Fruit fly (Drosophila melanogaster) whole organism, embryonic: Measurements from ENCODE around the gene Slimp.
A peak's percentile ranks its signal among the peaks of the same experiment; 100 is the strongest.

Source experiments
- Aef1 ChIP-seq: fragments of 200-800 bp; sonication (Bioruptor generic); IDR thresholded peaks from 3 replicates; pipeline ENCODE4 v1.3.6; 2022; ENCODE audit warnings: missing biosample characterization, missing genetic modification characterization
- Antp ChIP-seq: fragments of 200-800 bp; sonication (Bioruptor generic); optimal IDR thresholded peaks from 3 replicates; lab custom pipeline; 2016; ENCODE audit warnings: missing biosample characterization, missing genetic modification characterization
- CG10321 ChIP-seq: fragments of 200-800 bp; sonication (Bioruptor generic); IDR thresholded peaks from 2 replicates; pipeline ENCODE4 v1.3.6; 2022; ENCODE audit warnings: missing biosample characterization, missing genetic modification characterization
- CG12071 ChIP-seq: fragments of 200-800 bp; sonication (Bioruptor generic); optimal IDR thresholded peaks from 3 replicates; lab custom pipeline; 2018; ENCODE audit warnings: missing biosample characterization, mild to moderate bottlenecking, missing genetic modification characterization
- CG12942 ChIP-seq: fragments of 200-800 bp; sonication (Bioruptor generic); optimal IDR thresholded peaks from 3 replicates; lab custom pipeline; 2016; ENCODE audit warnings: missing biosample characterization, missing genetic modification characterization
- CG14965 ChIP-seq: fragments of 200-800 bp; sonication (Bioruptor generic); optimal IDR thresholded peaks from 2 replicates; lab custom pipeline; 2016; ENCODE audit warnings: missing biosample characterization, missing genetic modification characterization, borderline replicate concordance
- CG1603 ChIP-seq: fragments of 200-800 bp; sonication (Bioruptor generic); optimal IDR thresholded peaks from 2 replicates; lab custom pipeline; 2019; ENCODE audit warnings: missing biosample characterization, mild to moderate bottlenecking, missing genetic modification characterization, moderate library complexity
- CG17802 ChIP-seq: fragments of 200-800 bp; sonication (Bioruptor generic); optimal IDR thresholded peaks from 2 replicates; lab custom pipeline; 2018; ENCODE audit warnings: missing biosample characterization, mild to moderate bottlenecking, missing genetic modification characterization, moderate library complexity
- CG30020 ChIP-seq: fragments of 200-800 bp; optimal IDR thresholded peaks from 2 replicates; lab custom pipeline; 2019; ENCODE audit warnings: missing biosample characterization, mild to moderate bottlenecking, missing genetic modification characterization, moderate library complexity
- CG31224 ChIP-seq: fragments of 200-800 bp; sonication (Bioruptor generic); IDR thresholded peaks from 2 replicates; pipeline ENCODE4 v1.3.6; 2022; ENCODE audit warnings: missing biosample characterization, missing genetic modification characterization
- CG4328 ChIP-seq: fragments of 200-800 bp; sonication (Bioruptor generic); optimal IDR thresholded peaks from 3 replicates; lab custom pipeline; 2017; ENCODE audit warnings: missing biosample characterization, missing genetic modification reagents, missing genetic modification characterization
- CG5245 ChIP-seq: fragments of 200-800 bp; sonication (Bioruptor generic); optimal IDR thresholded peaks from 3 replicates; lab custom pipeline; 2016; ENCODE audit warnings: missing biosample characterization, missing genetic modification characterization
- CG6254 ChIP-seq: fragments of 200-800 bp; sonication (Bioruptor generic); optimal IDR thresholded peaks from 3 replicates; lab custom pipeline; 2017; ENCODE audit warnings: mild to moderate bottlenecking, missing biosample characterization, missing genetic modification reagents, missing genetic modification characterization
- CG9932 ChIP-seq: fragments of 200-800 bp; sonication (Bioruptor generic); IDR thresholded peaks from 2 replicates; pipeline ENCODE4 v1.3.6; 2022; ENCODE audit warnings: missing biosample characterization, missing genetic modification characterization
- Camta ChIP-seq: fragments of 200-800 bp; sonication (Bioruptor generic); optimal IDR thresholded peaks from 2 replicates; lab custom pipeline; 2016; ENCODE audit warnings: missing biosample characterization, missing genetic modification characterization
- CkIIα-i1 ChIP-seq: fragments of 200-800 bp; sonication (Bioruptor generic); IDR thresholded peaks from 2 replicates; pipeline ENCODE4 v1.3.6; 2022; ENCODE audit warnings: missing biosample characterization, missing genetic modification characterization
- Dfd ChIP-seq, 2 experiments: fragments of >200 bp; optimal IDR thresholded peaks; 2 replicates each; lab custom pipeline; 2017; ENCODE audit warnings: missing biosample characterization in 2 of 2, missing genetic modification characterization in 2 of 2
- H2.0 ChIP-seq: fragments of 200-800 bp; sonication (Bioruptor generic); IDR thresholded peaks from 2 replicates; pipeline ENCODE4 v1.3.6; 2022; ENCODE audit warnings: missing biosample characterization, missing genetic modification characterization
- HLH4C ChIP-seq: fragments of 200-800 bp; sonication (Bioruptor generic); IDR thresholded peaks from 3 replicates; pipeline ENCODE4 v1.3.6; 2022; ENCODE audit warnings: missing biosample characterization, missing genetic modification characterization; ENCODE audit not compliant: partially characterized antibody
- HLH54F ChIP-seq: fragments of 200-800 bp; sonication (Bioruptor generic); optimal IDR thresholded peaks from 3 replicates; lab custom pipeline; 2016; ENCODE audit warnings: missing biosample characterization, missing genetic modification characterization
- Jarid2 ChIP-seq: fragments of 200-800 bp; sonication (Bioruptor generic); optimal IDR thresholded peaks from 3 replicates; lab custom pipeline; 2017; ENCODE audit warnings: mild to moderate bottlenecking, missing biosample characterization, missing genetic modification reagents, missing genetic modification characterization
- MBD-R2 ChIP-seq: fragments of 200-800 bp; sonication (Bioruptor generic); IDR thresholded peaks from 2 replicates; pipeline ENCODE4 v1.3.6; 2022; ENCODE audit warnings: missing biosample characterization, missing genetic modification characterization
- NC2α ChIP-seq: fragments of 200-800 bp; sonication (Bioruptor generic); optimal IDR thresholded peaks from 2 replicates; lab custom pipeline; 2016; ENCODE audit warnings: missing biosample characterization, missing genetic modification characterization
- NC2β ChIP-seq: fragments of 200-800 bp; sonication (Bioruptor generic); optimal IDR thresholded peaks from 2 replicates; lab custom pipeline; 2016; ENCODE audit warnings: missing biosample characterization, missing genetic modification characterization
- Oaz ChIP-seq: fragments of 200-800 bp; sonication (Bioruptor generic); IDR thresholded peaks from 2 replicates; pipeline ENCODE4 v1.3.6; 2022; ENCODE audit warnings: missing biosample characterization, missing genetic modification characterization
- Rx ChIP-seq: fragments of 200-800 bp; sonication (Bioruptor generic); IDR thresholded peaks from 2 replicates; pipeline ENCODE4 v1.3.6; 2022; ENCODE audit warnings: missing biosample characterization, missing genetic modification characterization
- Xbp1 ChIP-seq: fragments of 200-800 bp; sonication (Bioruptor generic); optimal IDR thresholded peaks from 3 replicates; lab custom pipeline; 2016; ENCODE audit warnings: missing biosample characterization, mild to moderate bottlenecking, missing genetic modification characterization
- YL-1 ChIP-seq: fragments of 200-800 bp; sonication (Bioruptor generic); optimal IDR thresholded peaks from 3 replicates; lab custom pipeline; 2017; ENCODE audit warnings: missing biosample characterization, mild to moderate bottlenecking, missing genetic modification characterization
- ab ChIP-seq: fragments of 200-800 bp; sonication (Bioruptor generic); optimal IDR thresholded peaks from 2 replicates; lab custom pipeline; 2016; ENCODE audit warnings: missing biosample characterization, missing genetic modification characterization
- abd-A ChIP-seq: fragments of 200-800 bp; sonication (Bioruptor generic); optimal IDR thresholded peaks from 3 replicates; lab custom pipeline; 2019; ENCODE audit warnings: missing biosample characterization, mild to moderate bottlenecking, missing genetic modification characterization, moderate library complexity
- bsh ChIP-seq, 2 experiments: fragments of 200-800 bp; sonication (Bioruptor generic); optimal IDR thresholded peaks; 2 replicates each; lab custom pipeline; 2017 to 2018; ENCODE audit warnings: mild to moderate bottlenecking in 2 of 2, missing biosample characterization in 2 of 2, missing genetic modification characterization in 2 of 2, moderate library complexity in 1 of 2
- cg ChIP-seq: fragments of 200-800 bp; sonication (Bioruptor generic); optimal IDR thresholded peaks from 3 replicates; lab custom pipeline; 2019; ENCODE audit warnings: missing biosample characterization, mild to moderate bottlenecking, missing genetic modification characterization, moderate library complexity
- ci ChIP-seq: fragments of 200-800 bp; sonication (Bioruptor generic); IDR thresholded peaks from 3 replicates; pipeline ENCODE4 v1.3.6; 2022; ENCODE audit warnings: missing biosample characterization, missing genetic modification characterization
- corto ChIP-seq: fragments of 200-800 bp; sonication (Bioruptor generic); optimal IDR thresholded peaks from 2 replicates; lab custom pipeline; 2016; ENCODE audit warnings: missing biosample characterization, mild to moderate bottlenecking, missing genetic modification characterization, moderate library complexity
- croc ChIP-seq: fragments of 200-800 bp; sonication (Bioruptor generic); conservative IDR thresholded peaks from 3 replicates; pipeline ENCODE4 v1.3.6; 2022; ENCODE audit warnings: missing biosample characterization, missing genetic modification characterization
- da ChIP-seq: fragments of 200-800 bp; sonication (Bioruptor generic); optimal IDR thresholded peaks from 2 replicates; lab custom pipeline; 2016; ENCODE audit warnings: missing biosample characterization, missing genetic modification characterization
- dati ChIP-seq: fragments of 200-800 bp; sonication (Bioruptor generic); IDR thresholded peaks from 2 replicates; pipeline ENCODE4 v1.3.6; 2022; ENCODE audit warnings: missing biosample characterization, missing genetic modification characterization
- fd3F ChIP-seq: fragments of 200-800 bp; sonication (Bioruptor generic); optimal IDR thresholded peaks from 2 replicates; lab custom pipeline; 2018; ENCODE audit warnings: missing biosample characterization, mild to moderate bottlenecking, missing genetic modification characterization, moderate library complexity
- ftz-f1 ChIP-seq: fragments of 200-800 bp; sonication (Bioruptor generic); optimal IDR thresholded peaks from 2 replicates; lab custom pipeline; 2016; ENCODE audit warnings: missing biosample characterization, missing genetic modification characterization
- kah ChIP-seq: fragments of 200-800 bp; sonication (Bioruptor generic); optimal IDR thresholded peaks from 2 replicates; lab custom pipeline; 2018; ENCODE audit warnings: missing biosample characterization, mild to moderate bottlenecking, missing genetic modification characterization
- nerfin-1 ChIP-seq: fragments of 200-800 bp; sonication (Bioruptor generic); optimal IDR thresholded peaks from 3 replicates; lab custom pipeline; 2019; ENCODE audit warnings: missing biosample characterization, mild to moderate bottlenecking, missing genetic modification characterization, moderate library complexity
- p53 ChIP-seq: fragments of 200-800 bp; sonication (Bioruptor generic); optimal IDR thresholded peaks from 2 replicates; lab custom pipeline; 2016; ENCODE audit warnings: missing biosample characterization, missing genetic modification characterization
- pnt ChIP-seq: fragments of 200-800 bp; sonication (Bioruptor generic); optimal IDR thresholded peaks from 3 replicates; lab custom pipeline; 2016; ENCODE audit warnings: missing biosample characterization, missing genetic modification characterization
- rib ChIP-seq: fragments of 200-800 bp; sonication (Bioruptor generic); IDR thresholded peaks from 2 replicates; pipeline ENCODE4 v1.3.6; 2022; ENCODE audit warnings: missing biosample characterization, missing genetic modification characterization
- sd ChIP-seq: fragments of 200-800 bp; sonication (Bioruptor generic); optimal IDR thresholded peaks from 3 replicates; lab custom pipeline; 2018; ENCODE audit warnings: missing biosample characterization, mild to moderate bottlenecking, missing genetic modification characterization, moderate library complexity
- slp2 ChIP-seq: fragments of 200-800 bp; sonication (Bioruptor generic); optimal IDR thresholded peaks from 2 replicates; lab custom pipeline; 2016; ENCODE audit warnings: missing biosample characterization, missing genetic modification characterization
- sna ChIP-seq: fragments of 200-800 bp; sonication (Bioruptor generic); IDR thresholded peaks from 2 replicates; pipeline ENCODE4 v1.3.6; 2022; ENCODE audit warnings: missing biosample characterization, missing genetic modification characterization; ENCODE audit not compliant: partially characterized antibody
- stwl ChIP-seq: fragments of 200-800 bp; sonication (Bioruptor generic); optimal IDR thresholded peaks from 3 replicates; lab custom pipeline; 2018; ENCODE audit warnings: missing biosample characterization, mild to moderate bottlenecking, missing genetic modification characterization, moderate library complexity
- tx ChIP-seq: fragments of 200-800 bp; sonication (Bioruptor generic); optimal IDR thresholded peaks from 2 replicates; lab custom pipeline; 2016; ENCODE audit warnings: missing biosample characterization, missing genetic modification characterization
- zf30C ChIP-seq: fragments of 200-800 bp; sonication (Bioruptor generic); optimal IDR thresholded peaks from 3 replicates; lab custom pipeline; 2018; ENCODE audit warnings: missing biosample characterization, mild to moderate bottlenecking, missing genetic modification characterization

Gene Slimp

DNA sequence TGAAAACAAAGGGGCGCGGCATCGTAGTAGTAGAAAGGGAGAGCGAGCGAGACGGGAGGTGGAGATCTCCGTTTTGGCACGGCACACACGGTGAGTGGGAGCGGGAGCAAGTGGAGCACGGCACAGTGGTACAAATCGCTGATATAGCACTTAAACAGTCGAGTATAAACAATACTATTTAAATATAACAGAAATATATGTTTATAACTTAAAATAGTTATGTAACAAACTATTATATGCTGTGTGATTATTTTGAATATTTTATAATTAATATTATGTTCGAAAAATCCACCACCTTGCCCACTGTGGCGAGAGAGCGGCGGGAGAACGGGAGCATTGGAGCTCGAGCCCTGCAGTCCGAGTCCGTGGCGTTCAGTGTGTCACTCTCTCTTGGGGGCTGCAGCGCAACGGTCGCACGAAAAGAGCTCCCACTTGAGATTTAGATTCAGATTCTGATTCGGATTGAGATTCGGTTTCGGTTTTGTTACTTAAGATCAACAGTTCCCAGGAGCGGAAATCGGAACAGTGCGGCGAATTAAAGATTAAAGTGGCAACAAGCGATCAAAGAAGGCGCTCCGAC is 7.7 kb downstream of the Slimp start, which contains the start of gene Kal1 (continued):
- TF ChIP-seq zf30C (GFP tag; lab: Kevin White, UChicago) (no peak), CG9932 (GFP tag; lab: Robert Waterston, UW) (peak; percentile 51), fd3F (GFP tag; lab: Kevin White, UChicago) (peak; percentile 80), Antp (no peak), CG4328 (GFP tag; lab: Kevin White, UChicago) (peak; percentile 80), Aef1 (GFP tag; lab: Robert Waterston, UW) (peak; percentile 82), HLH54F (GFP tag; lab: Kevin White, UChicago) (no peak), CG31224 (GFP tag; lab: Robert Waterston, UW) (peak; percentile 44), NC2β (GFP tag; lab: Kevin White, UChicago) (no peak), YL-1 (GFP tag; lab: Kevin White, UChicago) (peak; percentile 61), croc (peak; percentile 90), Dfd (GFP tag; optimal IDR thresholded peaks at IDR 0.05; lab: Kevin White, UChicago) (no peak), stwl (tag; lab: Kevin White, UChicago) (peak; percentile 32), CG6254 (GFP tag; lab: Kevin White, UChicago) (peak; percentile 95), pnt (no peak), sna (peak; percentile 59; the same call in 1 of the 2 replicates), CG17802 (peak; percentile 65), NC2α (GFP tag; lab: Kevin White, UChicago) (no peak), Oaz (peak; percentile 84), CG5245 (peak; percentile 85), kah (GFP tag; lab: Kevin White, UChicago) (peak; percentile 90), Xbp1 (GFP tag; lab: Kevin White, UChicago) (peak; percentile 86), ab (GFP tag; lab: Kevin White, UChicago) (no peak), MBD-R2 (GFP tag; lab: Robert Waterston, UW) (peak; percentile 58), CG1603 (tag; lab: Kevin White, UChicago) (peak; percentile 88), H2.0 (GFP tag; lab: Robert Waterston, UW) (peak; percentile 90), sd (peak; percentile 51), CG12942 (peak; percentile 75), Rx (GFP tag; lab: Robert Waterston, UW) (peak; percentile 85), dati (peak; percentile 51; the same call in 1 of the 2 replicates), nerfin-1 (peak; percentile 91), rib (0 out of 2 replicates have a peak, but pooled peaks have one; percentile 44), corto (GFP tag; lab: Kevin White, UChicago) (peak; percentile 94), CkIIα-i1 (GFP tag; lab: Robert Waterston, UW) (no peak), abd-A (tag; lab: Kevin White, UChicago) (no peak), da (GFP tag; lab: Kevin White, UChicago) (no peak), CG14965 (GFP tag; lab: Kevin White, UChicago) (no peak), Jarid2 (GFP tag; lab: Kevin White, UChicago) (peak; percentile 69), CG10321 (peak; percentile 55; the same call in 1 of the 2 replicates), ci (peak; percentile 98), ftz-f1 (GFP tag; lab: Kevin White, UChicago) (no peak), CG30020 (tag; lab: Kevin White, UChicago) (peak; percentile 64), HLH4C (GFP tag; lab: Robert Waterston, UW) (peak; percentile 39; the same call in 1 of the 3 replicates), Camta (GFP tag; lab: Kevin White, UChicago) (peak; percentile 39), tx (no peak), slp2 (GFP tag; lab: Kevin White, UChicago) (no peak), p53 (no peak), bsh (GFP tag; optimal IDR thresholded peaks at IDR 0.05; lab: Kevin White, UChicago) (peak; percentile 98), cg (GFP tag; lab: Kevin White, UChicago) (peak; percentile 26), CG12071 (peak; percentile 81)
